Fruit fly (Drosophila melanogaster): ENCODE results near the gene Zw10.

Gene Zw10

dm6 chrX:2642484-2643379 lies 38.7 kb downstream of the Zw10 start (continued):
- no peak for TF ChIP-seq CG18011 (GFP tag; optimal IDR thresholded peaks at IDR 0.05)
- TF ChIP-seq z (GFP tag; IDR thresholded peaks at IDR 0.05), result no peak
- no peak for TF ChIP-seq CG4282 (GFP tag; optimal IDR thresholded peaks at IDR 0.05)
- TF ChIP-seq Ssrp (tag; optimal IDR thresholded peaks at IDR 0.05), result no peak
- TF ChIP-seq CG6175 (GFP tag; IDR thresholded peaks at IDR 0.05), result no peak
- no peak for TF ChIP-seq CG34422 (GFP tag; IDR thresholded peaks at IDR 0.05)
- TF ChIP-seq hth (optimal IDR thresholded peaks at IDR 0.05), result no peak
- TF ChIP-seq CG10366 (GFP tag; IDR thresholded peaks at IDR 0.05), result no peak
- no peak for TF ChIP-seq Hey (tag; optimal IDR thresholded peaks at IDR 0.05)
- peak; percentile 93 for TF ChIP-seq CG17385 (GFP tag; optimal IDR thresholded peaks at IDR 0.05)
- 0 out of 3 replicates have a peak, but pooled peaks have one; percentile 17 for TF ChIP-seq CG16813 (GFP tag; IDR thresholded peaks at IDR 0.05; ENCODE audit: partially characterized antibody)
- no peak for TF ChIP-seq HLH3B (GFP tag; IDR thresholded peaks at IDR 0.05)
- TF ChIP-seq trh (GFP tag; optimal IDR thresholded peaks at IDR 0.05), result no peak
- TF ChIP-seq Stat92E (GFP tag; optimal IDR thresholded peaks at IDR 0.05), result no peak
- TF ChIP-seq CG9609 (GFP tag; optimal IDR thresholded peaks at IDR 0.05), result no peak
- TF ChIP-seq CG16863 (GFP tag; optimal IDR thresholded peaks at IDR 0.05), result no peak
- no peak for TF ChIP-seq CG9797 (GFP tag; optimal IDR thresholded peaks at IDR 0.05)
- TF ChIP-seq hb (GFP tag; IDR thresholded peaks at IDR 0.05; ENCODE audit: partially characterized antibody), result no peak
- no peak for TF ChIP-seq CG17802 (tag; optimal IDR thresholded peaks at IDR 0.05)
- peak; percentile 6 for TF ChIP-seq lab (GFP tag; optimal IDR thresholded peaks at IDR 0.05)
- TF ChIP-seq jigr1 (GFP tag; IDR thresholded peaks at IDR 0.05), result no peak
- TF ChIP-seq CG9932 (GFP tag; IDR thresholded peaks at IDR 0.05), result no peak
- TF ChIP-seq CG3281 (GFP tag; optimal IDR thresholded peaks at IDR 0.05), result no peak
- TF ChIP-seq Spps (tag; optimal IDR thresholded peaks at IDR 0.05), result no peak
- peak; percentile 11 for TF ChIP-seq CG3163 (GFP tag; optimal IDR thresholded peaks at IDR 0.05)
- TF ChIP-seq CG11696 (GFP tag; IDR thresholded peaks at IDR 0.05), result no peak
- TF ChIP-seq p53 (GFP tag; optimal IDR thresholded peaks at IDR 0.05), result no peak
- no peak for TF ChIP-seq wek (GFP tag; optimal IDR thresholded peaks at IDR 0.05)
- TF ChIP-seq Atf3 (GFP tag; optimal IDR thresholded peaks at IDR 0.05), result no peak
- TF ChIP-seq CG13296 (GFP tag; optimal IDR thresholded peaks at IDR 0.05), result peak; percentile 7
- TF ChIP-seq CG14860 (GFP tag; IDR thresholded peaks at IDR 0.05; ENCODE audit: partially characterized antibody), result no peak
- TF ChIP-seq mirr (GFP tag; optimal IDR thresholded peaks at IDR 0.05), result no peak
- TF ChIP-seq CG2678 (tag; optimal IDR thresholded peaks at IDR 0.05), result no peak
- TF ChIP-seq en (GFP tag; optimal IDR thresholded peaks at IDR 0.05), result no peak
- TF ChIP-seq ab (GFP tag; optimal IDR thresholded peaks at IDR 0.05), result no peak
- no peak for TF ChIP-seq CG16815 (GFP tag; optimal IDR thresholded peaks at IDR 0.05)
- no peak for TF ChIP-seq Ada2b (GFP tag; IDR thresholded peaks at IDR 0.05)
- TF ChIP-seq pros (GFP tag; optimal IDR thresholded peaks at IDR 0.05), result no peak
- no peak for TF ChIP-seq CG2129 (GFP tag; IDR thresholded peaks at IDR 0.05; ENCODE audit: partially characterized antibody)
- TF ChIP-seq CG33213 (GFP tag; optimal IDR thresholded peaks at IDR 0.05), result no peak
- TF ChIP-seq sisA (GFP tag; IDR thresholded peaks at IDR 0.05), result no peak
- TF ChIP-seq Lpt (GFP tag; optimal IDR thresholded peaks at IDR 0.05), result no peak
- no peak for TF ChIP-seq slbo (GFP tag; IDR thresholded peaks at IDR 0.05)
- TF ChIP-seq Lhr (GFP tag; optimal IDR thresholded peaks at IDR 0.05), result no peak
- no peak for TF ChIP-seq CG10959 (GFP tag; IDR thresholded peaks at IDR 0.05)
- TF ChIP-seq CG15011 (GFP tag; optimal IDR thresholded peaks at IDR 0.05), result no peak
- TF ChIP-seq ase (GFP tag; IDR thresholded peaks at IDR 0.05), result no peak
- no peak for TF ChIP-seq ash1 (GFP tag; optimal IDR thresholded peaks at IDR 0.05)
- TF ChIP-seq HLH4C (GFP tag; IDR thresholded peaks at IDR 0.05; ENCODE audit: partially characterized antibody), result no peak
- no peak for TF ChIP-seq CG4730 (GFP tag; IDR thresholded peaks at IDR 0.05)
